Worm (Caenorhabditis elegans) whole organism, L3 larva: ENCODE measurements around the gene pcn-1.

Experiments
- ama-1 ChIP-seq: fragments of 150-350 bp; optimal IDR thresholded peaks from 2 replicates; lab custom pipeline; 2018
- nhr-237 ChIP-seq: fragments of 150-350 bp; optimal IDR thresholded peaks from 2 replicates; lab custom pipeline; 2014; ENCODE audit warnings: missing biosample characterization, missing genetic modification characterization
- nhr-76 ChIP-seq: fragments of 150-350 bp; sonication (generic microtip); optimal IDR thresholded peaks from 5 replicates; lab custom pipeline; 2014; ENCODE audit warnings: missing biosample characterization, missing genetic modification characterization
- skn-1 ChIP-seq: fragments of 150-350 bp; optimal IDR thresholded peaks from 2 replicates; lab custom pipeline; 2014; ENCODE audit warnings: missing biosample characterization, missing genetic modification characterization
- zag-1 ChIP-seq: fragments of 150-350 bp; optimal IDR thresholded peaks from 2 replicates; lab custom pipeline; 2014; ENCODE audit warnings: missing biosample characterization, missing genetic modification characterization

DNA sequence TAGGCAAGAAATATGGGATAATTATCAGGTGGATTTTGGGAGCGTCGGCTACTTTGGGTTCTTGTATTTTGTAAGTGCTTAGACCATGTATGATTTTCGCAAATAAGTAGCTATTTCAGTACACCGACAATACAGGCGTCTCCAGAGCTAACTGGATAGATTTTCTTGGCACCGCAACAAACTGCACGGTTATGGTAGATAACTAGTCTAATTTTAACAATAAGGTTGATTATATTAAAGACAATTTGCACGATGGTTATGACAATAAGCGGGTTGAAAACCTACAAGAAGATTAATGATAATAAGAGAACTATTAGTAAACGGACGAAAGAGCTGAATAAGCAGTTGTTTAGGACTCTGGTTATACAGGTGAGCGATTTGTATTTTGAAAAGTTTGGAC, 18.1 kb upstream of the pcn-1 start:
- TF ChIP-seq ama-1 (lab: Kevin White, UChicago) (no peak), skn-1 (tag; lab: Kevin White, UChicago) (no peak), nhr-76 (tag; lab: Kevin White, UChicago) (no peak), zag-1 (tag; lab: Kevin White, UChicago) (no peak), nhr-237 (tag; lab: Kevin White, UChicago) (no peak)
